Worm (Caenorhabditis elegans) whole organism, L3 larva: ENCODE measurements around the gene hot-6.

Source experiments
- R02D3.7 ChIP-seq: fragments of 150-350 bp; optimal IDR thresholded peaks from 2 replicates; lab custom pipeline; 2014; ENCODE audit warnings: missing biosample characterization, missing genetic modification characterization
- ZK546.5 ChIP-seq: sonication (generic microtip); optimal IDR thresholded peaks from 2 replicates; lab custom pipeline; 2017; ENCODE audit warnings: missing biosample characterization, missing genetic modification characterization
- aly-2 ChIP-seq: fragments of 150-350 bp; optimal IDR thresholded peaks from 2 replicates; lab custom pipeline; 2014; ENCODE audit warnings: missing biosample characterization, missing genetic modification characterization
- ama-1 ChIP-seq: fragments of 150-350 bp; optimal IDR thresholded peaks from 2 replicates; lab custom pipeline; 2018
- ceh-16 ChIP-seq: sonication (generic microtip); optimal IDR thresholded peaks from 2 replicates; lab custom pipeline; 2017; ENCODE audit warnings: missing biosample characterization, missing genetic modification characterization
- ceh-28 ChIP-seq: fragments of 150-350 bp; optimal IDR thresholded peaks from 2 replicates; lab custom pipeline; 2014; ENCODE audit warnings: missing biosample characterization, missing genetic modification reagents, missing genetic modification characterization
- ceh-82 ChIP-seq: fragments of 150-350 bp; optimal IDR thresholded peaks from 2 replicates; lab custom pipeline; 2014; ENCODE audit warnings: missing biosample characterization, missing genetic modification characterization
- ceh-9 ChIP-seq: sonication (generic microtip); optimal IDR thresholded peaks from 2 replicates; lab custom pipeline; 2018; ENCODE audit warnings: missing biosample characterization, missing genetic modification characterization
- daf-12 ChIP-seq: fragments of 150-350 bp; optimal IDR thresholded peaks from 2 replicates; lab custom pipeline; 2014; ENCODE audit warnings: missing biosample characterization, missing genetic modification reagents, missing genetic modification characterization
- egl-27 ChIP-seq: sonication (generic microtip); optimal IDR thresholded peaks from 4 replicates; lab custom pipeline; 2017; ENCODE audit warnings: missing biosample characterization, missing genetic modification reagents, missing genetic modification characterization
- egl-5 ChIP-seq: fragments of 150-350 bp; optimal IDR thresholded peaks from 2 replicates; lab custom pipeline; 2017; ENCODE audit warnings: missing biosample characterization, missing genetic modification reagents, missing genetic modification characterization, inconsistent platforms
- elt-1 ChIP-seq: fragments of 150-350 bp; optimal IDR thresholded peaks from 2 replicates; lab custom pipeline; 2014; ENCODE audit warnings: missing biosample characterization, missing genetic modification characterization
- elt-2 ChIP-seq: sonication (generic microtip); optimal IDR thresholded peaks from 2 replicates; lab custom pipeline; 2016; ENCODE audit warnings: missing genetic modification reagents, mild to moderate bottlenecking, missing genetic modification characterization, missing compliant biosample characterization
- elt-3 ChIP-seq, 3 experiments: fragments of 150-350 bp in 1 of 3; sonication (generic microtip) in 2 of 3; optimal IDR thresholded peaks; 2 replicates in 2 of 3; 4 replicates in 1 of 3; lab custom pipeline; 2014 to 2017; ENCODE audit warnings: missing biosample characterization in 3 of 3, missing genetic modification characterization in 3 of 3
- eor-1 ChIP-seq, 2 experiments: fragments of 150-350 bp; optimal IDR thresholded peaks; 2 replicates each; lab custom pipeline; 2014 to 2018; ENCODE audit warnings: missing biosample characterization in 2 of 2, missing genetic modification characterization in 2 of 2
- fkh-10 ChIP-seq: sonication (generic microtip); optimal IDR thresholded peaks from 2 replicates; lab custom pipeline; 2017; ENCODE audit warnings: missing biosample characterization, missing genetic modification reagents, missing genetic modification characterization
- fkh-2 ChIP-seq: fragments of 150-350 bp; optimal IDR thresholded peaks from 2 replicates; lab custom pipeline; 2014; ENCODE audit warnings: missing biosample characterization, missing genetic modification reagents, missing genetic modification characterization
- fos-1 ChIP-seq: fragments of 150-350 bp; optimal IDR thresholded peaks from 2 replicates; lab custom pipeline; 2014; ENCODE audit warnings: missing biosample characterization, missing genetic modification characterization
- hmg-11 ChIP-seq: sonication (generic microtip); optimal IDR thresholded peaks from 2 replicates; lab custom pipeline; 2016; ENCODE audit warnings: missing genetic modification characterization, missing compliant biosample characterization
- jun-1 ChIP-seq: fragments of 150-350 bp; optimal IDR thresholded peaks from 2 replicates; lab custom pipeline; 2014; ENCODE audit warnings: missing biosample characterization, missing genetic modification reagents, missing genetic modification characterization
- lin-15B ChIP-seq: fragments of 150-350 bp; optimal IDR thresholded peaks from 2 replicates; lab custom pipeline; 2014; ENCODE audit warnings: missing biosample characterization, missing genetic modification characterization
- lin-39 ChIP-seq: fragments of 150-350 bp; optimal IDR thresholded peaks from 2 replicates; lab custom pipeline; 2018; ENCODE audit warnings: missing biosample characterization, missing genetic modification reagents, missing genetic modification characterization
- lsy-12 ChIP-seq: sonication (generic microtip); optimal IDR thresholded peaks from 2 replicates; lab custom pipeline; 2016; ENCODE audit warnings: mild to moderate bottlenecking, missing genetic modification characterization, missing compliant biosample characterization
- mdl-1 ChIP-seq: fragments of 150-350 bp; optimal IDR thresholded peaks from 2 replicates; lab custom pipeline; 2014; ENCODE audit warnings: missing biosample characterization, missing genetic modification characterization
- mml-1 ChIP-seq: fragments of 150-350 bp; sonication (generic microtip); optimal IDR thresholded peaks from 3 replicates; lab custom pipeline; 2014; ENCODE audit warnings: missing biosample characterization, missing genetic modification characterization
- nfya-1 ChIP-seq: sonication (generic microtip); optimal IDR thresholded peaks from 2 replicates; lab custom pipeline; 2017; ENCODE audit warnings: missing genetic modification characterization, mild to moderate bottlenecking, missing compliant biosample characterization, antibody characterized with exemption, moderate library complexity; ENCODE audit not compliant: insufficient read depth
- nhr-11 ChIP-seq: fragments of 150-350 bp; optimal IDR thresholded peaks from 2 replicates; lab custom pipeline; 2014; ENCODE audit warnings: missing biosample characterization, missing genetic modification characterization
- nhr-12 ChIP-seq: fragments of 150-350 bp; optimal IDR thresholded peaks from 2 replicates; lab custom pipeline; 2014; ENCODE audit warnings: missing biosample characterization, missing genetic modification characterization
- nhr-23 ChIP-seq: fragments of 150-350 bp; optimal IDR thresholded peaks from 2 replicates; lab custom pipeline; 2014; ENCODE audit warnings: missing biosample characterization, missing genetic modification reagents, missing genetic modification characterization
- nhr-237 ChIP-seq: fragments of 150-350 bp; optimal IDR thresholded peaks from 2 replicates; lab custom pipeline; 2014; ENCODE audit warnings: missing biosample characterization, missing genetic modification characterization
- nhr-25 ChIP-seq: sonication (generic microtip); optimal IDR thresholded peaks from 2 replicates; lab custom pipeline; 2017; ENCODE audit warnings: missing biosample characterization, missing genetic modification characterization
- nhr-28 ChIP-seq: fragments of 150-350 bp; optimal IDR thresholded peaks from 2 replicates; lab custom pipeline; 2014; ENCODE audit warnings: missing biosample characterization, missing genetic modification characterization
- nhr-43 ChIP-seq: sonication (generic microtip); optimal IDR thresholded peaks from 2 replicates; lab custom pipeline; 2016; ENCODE audit warnings: mild to moderate bottlenecking, missing genetic modification characterization, missing compliant biosample characterization; ENCODE audit not compliant: poor library complexity, severe bottlenecking
- nhr-67 ChIP-seq: fragments of 150-350 bp; optimal IDR thresholded peaks from 2 replicates; lab custom pipeline; 2014; ENCODE audit warnings: missing biosample characterization, missing genetic modification characterization
- nhr-76 ChIP-seq: fragments of 150-350 bp; sonication (generic microtip); optimal IDR thresholded peaks from 5 replicates; lab custom pipeline; 2014; ENCODE audit warnings: missing biosample characterization, missing genetic modification characterization
- nhr-77 ChIP-seq: fragments of 150-350 bp; optimal IDR thresholded peaks from 2 replicates; lab custom pipeline; 2014; ENCODE audit warnings: missing biosample characterization, missing genetic modification characterization
- pha-4 ChIP-seq: fragments of 150-350 bp; optimal IDR thresholded peaks from 2 replicates; lab custom pipeline; 2014; ENCODE audit warnings: missing biosample characterization, missing genetic modification reagents, missing genetic modification characterization
- pqm-1 ChIP-seq: fragments of 150-350 bp; optimal IDR thresholded peaks from 2 replicates; lab custom pipeline; 2017; ENCODE audit warnings: missing biosample characterization, missing genetic modification characterization, inconsistent platforms
- sea-2 ChIP-seq: fragments of 150-350 bp; sonication (generic microtip); optimal IDR thresholded peaks from 4 replicates; lab custom pipeline; 2014; ENCODE audit warnings: missing biosample characterization, missing genetic modification reagents, missing genetic modification characterization
- skn-1 ChIP-seq: fragments of 150-350 bp; optimal IDR thresholded peaks from 2 replicates; lab custom pipeline; 2014; ENCODE audit warnings: missing biosample characterization, missing genetic modification characterization
- snpc-4 ChIP-seq: fragments of 150-350 bp; optimal IDR thresholded peaks from 2 replicates; lab custom pipeline; 2014; ENCODE audit warnings: missing biosample characterization, missing genetic modification characterization
- tbx-2 ChIP-seq: sonication (generic microtip); optimal IDR thresholded peaks from 2 replicates; lab custom pipeline; 2016; ENCODE audit warnings: mild to moderate bottlenecking, missing genetic modification characterization, missing compliant biosample characterization
- unc-39 ChIP-seq: sonication (generic microtip); optimal IDR thresholded peaks from 4 replicates; lab custom pipeline; 2017; ENCODE audit warnings: missing biosample characterization, missing genetic modification characterization
- unc-62 ChIP-seq: fragments of 150-350 bp; sonication (generic microtip); optimal IDR thresholded peaks from 4 replicates; lab custom pipeline; 2014; ENCODE audit warnings: missing biosample characterization, missing genetic modification reagents, missing genetic modification characterization
- zag-1 ChIP-seq: fragments of 150-350 bp; optimal IDR thresholded peaks from 2 replicates; lab custom pipeline; 2014; ENCODE audit warnings: missing biosample characterization, missing genetic modification characterization
- ztf-11 ChIP-seq: fragments of 150-350 bp; optimal IDR thresholded peaks from 2 replicates; lab custom pipeline; 2014; ENCODE audit warnings: missing biosample characterization, missing genetic modification characterization
- ztf-4 ChIP-seq: fragments of 150-350 bp; optimal IDR thresholded peaks from 2 replicates; lab custom pipeline; 2014; ENCODE audit warnings: missing biosample characterization, missing genetic modification characterization

The hot-6 gene

ce11 chrV:11000650-11001049, 22.1 kb downstream of the hot-6 start, which contains the start of gene isy-1:
isy-1 (minus strand) TSS chrV:11000699.
- TF ChIP-seq eor-1 (tag; optimal IDR thresholded peaks at IDR 0.05; lab: Kevin White, UChicago): no peak
- peak; percentile 12 for TF ChIP-seq nhr-43 (tag; lab: Kevin White, UChicago)
- TF ChIP-seq lsy-12 (tag; lab: Kevin White, UChicago): no peak
- no peak for TF ChIP-seq sea-2 (GFP tag; lab: Kevin White, UChicago)
- TF ChIP-seq elt-1 (tag; lab: Kevin White, UChicago): no peak
- no peak for TF ChIP-seq unc-62 (GFP tag; lab: Kevin White, UChicago)
- TF ChIP-seq R02D3.7: peak; percentile 29
- peak; percentile 22 for TF ChIP-seq fkh-10 (GFP tag; lab: Kevin White, UChicago)
- TF ChIP-seq nhr-11 (tag; lab: Kevin White, UChicago): no peak
- no peak for TF ChIP-seq nhr-12 (tag; lab: Kevin White, UChicago)
- TF ChIP-seq ama-1 (lab: Kevin White, UChicago): no peak
- no peak for TF ChIP-seq fos-1
- TF ChIP-seq nhr-77: no peak
- TF ChIP-seq nhr-25 (tag; lab: Kevin White, UChicago): peak; percentile 45
- no peak for TF ChIP-seq unc-39 (tag; lab: Kevin White, UChicago)
- no peak for TF ChIP-seq ztf-11 (tag; lab: Kevin White, UChicago)
- TF ChIP-seq ZK546.5 (tag; lab: Kevin White, UChicago): no peak
- no peak for TF ChIP-seq ceh-82
- peak; percentile 81 for TF ChIP-seq nfya-1 (tag; lab: Kevin White, UChicago)
- no peak for TF ChIP-seq nhr-67
- TF ChIP-seq ceh-16 (tag; lab: Kevin White, UChicago): no peak
- no peak for TF ChIP-seq nhr-23 (tag; lab: Kevin White, UChicago)
- no peak for TF ChIP-seq pqm-1 (tag; lab: Kevin White, UChicago)
- TF ChIP-seq zag-1 (tag; lab: Kevin White, UChicago): no peak
- TF ChIP-seq nhr-76 (tag; lab: Kevin White, UChicago): no peak
- TF ChIP-seq jun-1 (tag; lab: Kevin White, UChicago): no peak
- TF ChIP-seq daf-12 (tag; lab: Kevin White, UChicago): no peak
- TF ChIP-seq egl-5 (tag; lab: Kevin White, UChicago): peak; percentile 41
- TF ChIP-seq snpc-4 (tag; lab: Kevin White, UChicago): peak; percentile 87
- no peak for TF ChIP-seq mdl-1
- no peak for TF ChIP-seq ceh-28 (tag; lab: Kevin White, UChicago)
- no peak for TF ChIP-seq mml-1 (tag; lab: Kevin White, UChicago)
- peak; percentile 94 for TF ChIP-seq pha-4 (tag; lab: Kevin White, UChicago)
- no peak for TF ChIP-seq ztf-4
- no peak for TF ChIP-seq elt-3 (tag; optimal IDR thresholded peaks at IDR 0.05; lab: Kevin White, UChicago)
- TF ChIP-seq lin-39 (tag; lab: Kevin White, UChicago): no peak
- TF ChIP-seq nhr-237 (tag; lab: Kevin White, UChicago): no peak
- TF ChIP-seq elt-2 (tag; lab: Kevin White, UChicago): peak; percentile 18
- TF ChIP-seq tbx-2 (tag; lab: Kevin White, UChicago): no peak
- TF ChIP-seq ceh-9 (tag; lab: Kevin White, UChicago): no peak
- no peak for TF ChIP-seq nhr-28 (tag; lab: Kevin White, UChicago)
- peak; percentile 95 for TF ChIP-seq lin-15B
- TF ChIP-seq skn-1 (tag; lab: Kevin White, UChicago): no peak
- TF ChIP-seq aly-2 (tag; lab: Kevin White, UChicago): no peak
- no peak for TF ChIP-seq hmg-11
- no peak for TF ChIP-seq fkh-2 (tag; lab: Kevin White, UChicago)
- TF ChIP-seq egl-27 (tag; lab: Kevin White, UChicago): no peak
